Fruit fly (Drosophila melanogaster): ENCODE results near the gene CG14297.

The CG14297 gene

dm6 chr3R:18897821-18898220, at the start of gene CG14297:
Gene CG14297 (plus strand): TSS chr3R:18898121.
- TF ChIP-seq Eip75B (GFP tag; optimal IDR thresholded peaks at IDR 0.05) (no peak), CG3919 (GFP tag; optimal IDR thresholded peaks at IDR 0.05) (no peak), CG11762 (GFP tag; optimal IDR thresholded peaks at IDR 0.05; ENCODE audit: insufficient read depth) (no peak), Sox14 (GFP tag; optimal IDR thresholded peaks at IDR 0.05) (no peak), CG11902 (GFP tag; optimal IDR thresholded peaks at IDR 0.05) (no peak), fkh (GFP tag; optimal IDR thresholded peaks at IDR 0.05) (no peak), fd59A (GFP tag; optimal IDR thresholded peaks at IDR 0.05) (no peak), salr (GFP tag; optimal IDR thresholded peaks at IDR 0.05) (no peak), CG1621 (tag; optimal IDR thresholded peaks at IDR 0.05) (no peak), CG11294 (GFP tag; IDR thresholded peaks at IDR 0.05) (no peak), CG6276 (GFP tag; optimal IDR thresholded peaks at IDR 0.05) (no peak), lz (GFP tag; optimal IDR thresholded peaks at IDR 0.05) (no peak)

DNA sequence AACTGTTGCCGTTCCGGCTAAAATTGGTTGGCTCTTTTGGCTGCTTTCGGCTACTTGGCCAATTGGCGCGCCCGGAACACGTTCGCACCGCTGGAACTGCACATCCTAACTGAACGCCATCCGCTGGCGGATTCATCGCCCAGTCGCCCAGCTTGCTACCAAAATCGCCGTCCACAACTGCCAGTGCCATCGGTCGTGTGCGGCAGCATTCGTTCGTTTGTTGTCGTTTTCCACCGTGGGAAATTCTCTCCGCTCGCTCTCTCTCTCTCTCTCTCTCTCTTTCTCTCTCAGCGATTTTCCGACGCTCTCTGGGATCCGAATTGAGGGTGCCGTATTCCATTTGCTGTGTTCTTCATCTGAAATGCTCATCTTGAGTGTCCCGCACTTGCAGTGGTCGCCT, 48.8 kb upstream of the CG14297 start, which contains the start of gene Octalpha2R:
Gene Octalpha2R (minus strand): TSS at position 77 of the 400 bp plus-strand sequence.
- TF ChIP-seq CG31627 (GFP tag; optimal IDR thresholded peaks at IDR 0.05) (no peak), eg (GFP tag; IDR thresholded peaks at IDR 0.05) (peak; percentile 24; the same call in 1 of the 3 replicates)

DNA sequence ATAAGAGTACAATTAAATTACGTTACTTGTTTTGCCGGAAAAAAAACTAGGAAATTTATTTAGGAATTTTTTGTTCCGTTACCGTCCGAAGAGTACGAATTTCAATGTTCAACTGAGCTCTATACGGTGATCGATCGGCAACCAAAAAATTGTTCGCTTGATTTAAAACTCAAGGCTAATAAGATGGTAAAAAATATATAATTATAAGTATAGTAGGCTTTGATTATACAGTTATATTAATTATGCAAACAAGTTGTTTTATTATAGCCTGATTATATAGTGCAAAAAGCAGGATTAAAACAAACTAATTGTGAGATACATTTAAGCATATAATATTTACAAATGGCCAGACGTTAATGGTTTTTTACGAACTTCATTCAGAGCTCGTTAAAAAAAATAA, 46.2 kb upstream of the CG14297 start, which contains the start of gene CG31226:
Gene CG31226 (minus strand): TSS at position 101 of the 400 bp plus-strand sequence.
- TF ChIP-seq achi (GFP tag; optimal IDR thresholded peaks at IDR 0.05): no peak
- TF ChIP-seq CG10669 (GFP tag; optimal IDR thresholded peaks at IDR 0.05): no peak
- TF ChIP-seq CG8319 (GFP tag; optimal IDR thresholded peaks at IDR 0.05): no peak
- TF ChIP-seq Blimp-1 (GFP tag; optimal IDR thresholded peaks at IDR 0.05): no peak
- no peak for TF ChIP-seq fd85E (GFP tag; optimal IDR thresholded peaks at IDR 0.05)
- no peak for TF ChIP-seq esn (GFP tag; optimal IDR thresholded peaks at IDR 0.05)
- TF ChIP-seq CG34406 (GFP tag; optimal IDR thresholded peaks at IDR 0.05): no peak
- no peak for TF ChIP-seq dsx (GFP tag; optimal IDR thresholded peaks at IDR 0.05; ENCODE audit: poor library complexity, severe bottlenecking)

DNA sequence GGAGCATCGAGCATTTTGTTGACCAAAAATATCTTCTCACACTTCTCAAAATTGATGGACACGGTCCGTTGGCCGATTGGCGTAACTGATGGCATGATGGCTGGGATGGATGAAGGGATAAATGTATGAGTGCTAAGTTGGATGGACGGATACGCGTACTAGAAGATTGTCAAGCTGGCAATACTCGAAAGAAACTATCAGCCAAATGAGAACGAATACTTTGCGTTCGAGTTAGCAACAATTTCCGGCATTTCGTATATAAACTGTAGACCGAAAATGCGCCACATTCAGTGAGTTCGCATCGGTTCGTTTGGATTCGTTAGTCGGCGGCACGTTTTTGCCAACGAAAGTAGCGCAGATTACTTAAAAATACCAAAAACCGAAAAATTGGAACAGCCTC, 22.7 kb upstream of the CG14297 start, which contains the start of gene CG14298:
Gene CG14298 (plus strand): TSS at position 301 of the 400 bp plus-strand sequence.
- TF ChIP-seq CG15336 (GFP tag; IDR thresholded peaks at IDR 0.05) (no peak), Eip93F (GFP tag; optimal IDR thresholded peaks at IDR 0.05) (no peak), Sox102F (GFP tag; optimal IDR thresholded peaks at IDR 0.05) (no peak), cyc (GFP tag; optimal IDR thresholded peaks at IDR 0.05) (no peak), dsx (GFP tag; optimal IDR thresholded peaks at IDR 0.05; ENCODE audit: poor library complexity, severe bottlenecking) (no peak), fkh (GFP tag; optimal IDR thresholded peaks at IDR 0.05) (no peak)

dm6 chr3R:18895227-18895626, 2.7 kb upstream of the CG14297 start:
- TF ChIP-seq dsx (GFP tag; optimal IDR thresholded peaks at IDR 0.05; ENCODE audit: poor library complexity, severe bottlenecking) (no peak), svp (GFP tag) (peak; percentile 26), CG6792 (GFP tag; optimal IDR thresholded peaks at IDR 0.05) (no peak), Ets96B (tag; optimal IDR thresholded peaks at IDR 0.05) (no peak), CG6163 (GFP tag; IDR thresholded peaks at IDR 0.05) (no peak), Smox (GFP tag; optimal IDR thresholded peaks at IDR 0.05) (no peak), Hr38 (GFP tag; optimal IDR thresholded peaks at IDR 0.05) (no peak), pdm3 (GFP tag; optimal IDR thresholded peaks at IDR 0.05) (no peak), CG15336 (GFP tag; IDR thresholded peaks at IDR 0.05) (no peak)

DNA sequence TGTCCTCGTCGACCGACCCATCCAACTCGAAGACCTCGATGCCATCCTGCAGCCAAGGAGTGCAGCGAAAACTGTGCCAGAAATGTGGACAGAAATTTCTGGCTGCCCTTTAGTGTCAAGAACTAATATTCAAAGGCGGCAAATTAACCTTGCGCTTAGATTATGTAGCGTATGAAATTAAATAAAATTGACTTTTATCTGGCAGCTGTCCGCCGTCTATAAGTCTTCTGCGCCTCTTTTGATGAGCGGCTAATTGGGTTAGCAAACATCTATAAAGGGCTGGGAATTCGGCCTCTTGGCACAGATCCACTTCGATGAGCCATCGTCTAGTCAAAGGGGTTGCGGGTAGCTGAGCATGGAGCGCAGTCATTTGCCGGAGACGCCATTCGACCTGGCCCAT, 1.2 kb downstream of the CG14297 start, which contains the start of gene Rh2:
Gene Rh2 (plus strand): TSS at position 301 of the 400 bp plus-strand sequence.
- TF ChIP-seq CG10631 (GFP tag; optimal IDR thresholded peaks at IDR 0.05) (no peak), CG11902 (GFP tag; optimal IDR thresholded peaks at IDR 0.05) (no peak), CG6808 (GFP tag; optimal IDR thresholded peaks at IDR 0.05) (no peak), CG6792 (GFP tag; optimal IDR thresholded peaks at IDR 0.05) (no peak), net (GFP tag; optimal IDR thresholded peaks at IDR 0.05) (no peak)
